Worm (Caenorhabditis elegans): ENCODE measurements around the gene uda-1.

ce11 chrV:10051855-10052254 lies 47.3 kb downstream of the uda-1 start, which contains the start of gene str-118:
- TF ChIP-seq blmp-1 (tag; optimal IDR thresholded peaks at IDR 0.05) (no peak), nhr-28 (tag; optimal IDR thresholded peaks at IDR 0.05) (no peak), elt-1 (tag; optimal IDR thresholded peaks at IDR 0.05; ENCODE audit: borderline replicate concordance, insufficient read depth) (no peak), ceh-83 (GFP tag; optimal IDR thresholded peaks at IDR 0.05) (no peak), lin-13 (tag; optimal IDR thresholded peaks at IDR 0.05) (no peak), ceh-39 (tag; optimal IDR thresholded peaks at IDR 0.05) (no peak)

Data from whole organism, mixed stage, embryonic.